Worm (Caenorhabditis elegans) whole organism, L3 larva: ENCODE data around the gene B0336.12.
A peak's percentile ranks its signal among the peaks of the same experiment; 100 is the strongest.

ENCODE experiments used
- ZK546.5 ChIP-seq: sonication (generic microtip); optimal IDR thresholded peaks from 2 replicates; lab custom pipeline; 2017; ENCODE audit warnings: missing biosample characterization, missing genetic modification characterization
- aly-2 ChIP-seq: fragments of 150-350 bp; optimal IDR thresholded peaks from 2 replicates; lab custom pipeline; 2014; ENCODE audit warnings: missing biosample characterization, missing genetic modification characterization
- ama-1 ChIP-seq: fragments of 150-350 bp; optimal IDR thresholded peaks from 2 replicates; lab custom pipeline; 2018
- ceh-28 ChIP-seq: fragments of 150-350 bp; optimal IDR thresholded peaks from 2 replicates; lab custom pipeline; 2014; ENCODE audit warnings: missing biosample characterization, missing genetic modification reagents, missing genetic modification characterization
- ceh-9 ChIP-seq: sonication (generic microtip); optimal IDR thresholded peaks from 2 replicates; lab custom pipeline; 2018; ENCODE audit warnings: missing biosample characterization, missing genetic modification characterization
- daf-12 ChIP-seq: fragments of 150-350 bp; optimal IDR thresholded peaks from 2 replicates; lab custom pipeline; 2014; ENCODE audit warnings: missing biosample characterization, missing genetic modification reagents, missing genetic modification characterization
- egl-27 ChIP-seq: sonication (generic microtip); optimal IDR thresholded peaks from 4 replicates; lab custom pipeline; 2017; ENCODE audit warnings: missing biosample characterization, missing genetic modification reagents, missing genetic modification characterization
- egl-5 ChIP-seq: fragments of 150-350 bp; optimal IDR thresholded peaks from 2 replicates; lab custom pipeline; 2017; ENCODE audit warnings: missing biosample characterization, missing genetic modification reagents, missing genetic modification characterization, inconsistent platforms
- elt-1 ChIP-seq: fragments of 150-350 bp; optimal IDR thresholded peaks from 2 replicates; lab custom pipeline; 2014; ENCODE audit warnings: missing biosample characterization, missing genetic modification characterization
- elt-2 ChIP-seq: sonication (generic microtip); optimal IDR thresholded peaks from 2 replicates; lab custom pipeline; 2016; ENCODE audit warnings: missing genetic modification reagents, mild to moderate bottlenecking, missing genetic modification characterization, missing compliant biosample characterization
- elt-3 ChIP-seq, 3 experiments: fragments of 150-350 bp in 1 of 3; sonication (generic microtip) in 2 of 3; optimal IDR thresholded peaks; 2 replicates in 2 of 3; 4 replicates in 1 of 3; lab custom pipeline; 2014 to 2017; ENCODE audit warnings: missing biosample characterization in 3 of 3, missing genetic modification characterization in 3 of 3
- eor-1 ChIP-seq, 2 experiments: fragments of 150-350 bp; optimal IDR thresholded peaks; 2 replicates each; lab custom pipeline; 2014 to 2018; ENCODE audit warnings: missing biosample characterization in 2 of 2, missing genetic modification characterization in 2 of 2
- fkh-10 ChIP-seq: sonication (generic microtip); optimal IDR thresholded peaks from 2 replicates; lab custom pipeline; 2017; ENCODE audit warnings: missing biosample characterization, missing genetic modification reagents, missing genetic modification characterization
- jun-1 ChIP-seq: fragments of 150-350 bp; optimal IDR thresholded peaks from 2 replicates; lab custom pipeline; 2014; ENCODE audit warnings: missing biosample characterization, missing genetic modification reagents, missing genetic modification characterization
- mdl-1 ChIP-seq: fragments of 150-350 bp; optimal IDR thresholded peaks from 2 replicates; lab custom pipeline; 2014; ENCODE audit warnings: missing biosample characterization, missing genetic modification characterization
- nfya-1 ChIP-seq: sonication (generic microtip); optimal IDR thresholded peaks from 2 replicates; lab custom pipeline; 2017; ENCODE audit warnings: missing genetic modification characterization, mild to moderate bottlenecking, missing compliant biosample characterization, antibody characterized with exemption, moderate library complexity; ENCODE audit not compliant: insufficient read depth
- nhr-11 ChIP-seq: fragments of 150-350 bp; optimal IDR thresholded peaks from 2 replicates; lab custom pipeline; 2014; ENCODE audit warnings: missing biosample characterization, missing genetic modification characterization
- nhr-23 ChIP-seq: fragments of 150-350 bp; optimal IDR thresholded peaks from 2 replicates; lab custom pipeline; 2014; ENCODE audit warnings: missing biosample characterization, missing genetic modification reagents, missing genetic modification characterization
- nhr-237 ChIP-seq: fragments of 150-350 bp; optimal IDR thresholded peaks from 2 replicates; lab custom pipeline; 2014; ENCODE audit warnings: missing biosample characterization, missing genetic modification characterization
- nhr-25 ChIP-seq: sonication (generic microtip); optimal IDR thresholded peaks from 2 replicates; lab custom pipeline; 2017; ENCODE audit warnings: missing biosample characterization, missing genetic modification characterization
- nhr-28 ChIP-seq: fragments of 150-350 bp; optimal IDR thresholded peaks from 2 replicates; lab custom pipeline; 2014; ENCODE audit warnings: missing biosample characterization, missing genetic modification characterization
- nhr-67 ChIP-seq: fragments of 150-350 bp; optimal IDR thresholded peaks from 2 replicates; lab custom pipeline; 2014; ENCODE audit warnings: missing biosample characterization, missing genetic modification characterization
- nhr-77 ChIP-seq: fragments of 150-350 bp; optimal IDR thresholded peaks from 2 replicates; lab custom pipeline; 2014; ENCODE audit warnings: missing biosample characterization, missing genetic modification characterization
- pqm-1 ChIP-seq: fragments of 150-350 bp; optimal IDR thresholded peaks from 2 replicates; lab custom pipeline; 2017; ENCODE audit warnings: missing biosample characterization, missing genetic modification characterization, inconsistent platforms
- sea-2 ChIP-seq: fragments of 150-350 bp; sonication (generic microtip); optimal IDR thresholded peaks from 4 replicates; lab custom pipeline; 2014; ENCODE audit warnings: missing biosample characterization, missing genetic modification reagents, missing genetic modification characterization
- skn-1 ChIP-seq: fragments of 150-350 bp; optimal IDR thresholded peaks from 2 replicates; lab custom pipeline; 2014; ENCODE audit warnings: missing biosample characterization, missing genetic modification characterization
- snpc-4 ChIP-seq: fragments of 150-350 bp; optimal IDR thresholded peaks from 2 replicates; lab custom pipeline; 2014; ENCODE audit warnings: missing biosample characterization, missing genetic modification characterization
- tbx-2 ChIP-seq: sonication (generic microtip); optimal IDR thresholded peaks from 2 replicates; lab custom pipeline; 2016; ENCODE audit warnings: mild to moderate bottlenecking, missing genetic modification characterization, missing compliant biosample characterization
- unc-39 ChIP-seq: sonication (generic microtip); optimal IDR thresholded peaks from 4 replicates; lab custom pipeline; 2017; ENCODE audit warnings: missing biosample characterization, missing genetic modification characterization
- unc-62 ChIP-seq: fragments of 150-350 bp; sonication (generic microtip); optimal IDR thresholded peaks from 4 replicates; lab custom pipeline; 2014; ENCODE audit warnings: missing biosample characterization, missing genetic modification reagents, missing genetic modification characterization
- zag-1 ChIP-seq: fragments of 150-350 bp; optimal IDR thresholded peaks from 2 replicates; lab custom pipeline; 2014; ENCODE audit warnings: missing biosample characterization, missing genetic modification characterization
- ztf-11 ChIP-seq: fragments of 150-350 bp; optimal IDR thresholded peaks from 2 replicates; lab custom pipeline; 2014; ENCODE audit warnings: missing biosample characterization, missing genetic modification characterization
- ztf-4 ChIP-seq: fragments of 150-350 bp; optimal IDR thresholded peaks from 2 replicates; lab custom pipeline; 2014; ENCODE audit warnings: missing biosample characterization, missing genetic modification characterization

The B0336.12 gene

DNA sequence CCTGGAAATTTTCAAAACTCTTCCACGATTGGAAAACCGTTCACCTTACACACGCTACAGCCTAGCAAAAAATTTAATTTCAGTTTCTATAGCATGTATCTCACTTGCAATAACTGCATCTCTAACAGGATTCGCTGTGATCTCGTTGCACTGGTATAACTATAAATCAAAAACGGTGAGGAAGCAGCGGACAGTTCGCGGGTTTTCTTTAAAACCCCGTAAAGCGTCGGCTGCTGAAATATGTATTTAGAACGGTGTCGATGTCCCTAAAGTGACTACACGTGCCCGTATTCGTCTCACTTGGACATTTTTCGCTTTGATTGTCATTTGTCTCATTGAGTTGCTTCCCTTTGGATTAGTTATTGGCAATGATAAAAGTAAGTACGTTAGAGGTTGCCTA is 24.4 kb upstream of the B0336.12 start:
- TF ChIP-seq nhr-11 (tag; lab: Kevin White, UChicago) (no peak), pqm-1 (tag; lab: Kevin White, UChicago) (no peak), eor-1 (tag; optimal IDR thresholded peaks at IDR 0.05; lab: Kevin White, UChicago) (no peak), nhr-28 (tag; lab: Kevin White, UChicago) (no peak), egl-27 (tag; lab: Kevin White, UChicago) (no peak), elt-3 (tag; optimal IDR thresholded peaks at IDR 0.05; lab: Kevin White, UChicago) (no peak), unc-39 (tag; lab: Kevin White, UChicago) (no peak), mdl-1 (no peak), nhr-77 (no peak), elt-1 (tag; lab: Kevin White, UChicago) (no peak), unc-62 (GFP tag; lab: Kevin White, UChicago) (no peak)

DNA sequence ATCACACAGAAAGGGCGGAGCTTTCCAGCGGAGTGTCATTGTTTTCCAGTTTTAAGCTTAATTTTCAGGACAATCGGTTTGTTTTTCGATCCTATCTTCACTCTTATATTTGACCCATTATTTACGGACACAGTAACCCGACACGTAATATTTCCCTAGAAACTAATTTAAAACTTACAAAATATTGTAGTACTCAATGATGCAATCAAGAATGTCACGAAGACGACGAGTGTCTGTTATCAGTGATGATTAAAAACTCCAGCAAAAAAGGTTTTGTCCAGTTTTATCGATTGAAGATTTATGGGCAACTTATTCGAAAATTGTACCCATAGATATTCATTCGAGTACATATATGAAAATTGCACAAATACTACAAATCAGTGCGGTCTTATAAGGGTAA is 23.0 kb upstream of the B0336.12 start, which contains the start of gene B0244.17:
TSS of gene B0244.17 (plus strand) at position 301 of the 400 bp plus-strand sequence.
- TF ChIP-seq elt-2 (peak; percentile 26), pqm-1 (tag; lab: Kevin White, UChicago) (no peak)

DNA sequence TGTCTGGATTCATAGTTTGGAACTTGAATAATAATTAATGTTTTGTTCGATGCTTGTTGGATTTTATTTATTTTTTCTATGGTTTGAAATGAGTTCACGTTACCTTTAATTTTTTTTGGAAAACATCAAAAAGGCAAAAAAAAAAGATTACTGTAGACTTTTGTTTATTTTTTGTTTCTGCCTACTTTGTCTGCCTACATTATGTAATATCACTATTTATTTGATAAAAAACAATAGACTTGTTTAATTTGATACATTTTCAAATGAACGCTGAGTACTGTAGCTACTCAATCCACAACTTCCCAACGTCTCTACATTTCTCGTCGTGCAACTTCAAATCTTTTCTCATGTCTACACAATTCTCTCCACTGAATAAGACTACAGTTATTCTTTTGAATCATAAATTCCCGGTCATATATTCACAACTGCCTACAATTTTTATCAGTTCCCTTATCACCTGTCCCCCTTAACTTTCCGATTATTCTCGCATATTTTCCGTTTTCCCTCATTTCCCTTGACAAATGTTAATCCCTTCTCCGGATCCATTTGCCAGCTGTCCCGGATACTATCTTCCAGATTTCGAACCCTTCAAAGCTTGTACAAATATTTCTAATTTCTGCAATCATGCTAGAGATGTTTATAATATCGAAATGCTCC is 21.2 kb upstream of the B0336.12 start, which contains the start of the genes B0244.9 and B0244.7:
TSS of gene B0244.9 (minus strand) at position 51 of the 657 bp plus-strand sequence.
TSS of gene B0244.7 (plus strand) at position 522 of the 657 bp plus-strand sequence.
- TF ChIP-seq elt-2, result peak; percentile 55
- no peak for TF ChIP-seq daf-12 (tag; lab: Kevin White, UChicago)
- TF ChIP-seq, all 47 proteins: peak for 1

DNA sequence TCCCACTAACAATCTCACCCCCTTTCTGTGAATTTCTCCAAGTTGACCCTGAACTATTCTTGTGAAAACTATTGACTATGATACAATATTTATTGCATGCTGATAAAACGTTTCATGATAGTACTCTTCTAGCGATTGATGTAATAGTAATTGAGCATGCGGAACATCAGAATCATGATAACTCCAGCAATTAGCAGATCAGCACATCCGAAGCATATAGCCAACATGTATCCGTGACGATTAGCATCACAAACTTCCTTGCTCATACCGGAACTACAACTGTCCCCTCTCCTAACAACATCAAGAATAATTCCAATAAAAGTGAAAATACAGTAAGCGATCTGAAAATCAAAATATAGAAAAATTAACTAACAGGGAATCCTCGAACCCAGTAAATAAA is 20.1 kb upstream of the B0336.12 start:
- TF ChIP-seq ama-1 (lab: Kevin White, UChicago), result no peak
- no peak for TF ChIP-seq nhr-77
- no peak for TF ChIP-seq nhr-25
- TF ChIP-seq skn-1 (tag; lab: Kevin White, UChicago), result no peak
- no peak for TF ChIP-seq nhr-23 (tag; lab: Kevin White, UChicago)
- TF ChIP-seq sea-2, result no peak
- TF ChIP-seq ztf-11 (tag; lab: Kevin White, UChicago), result no peak
- TF ChIP-seq nfya-1 (tag; lab: Kevin White, UChicago), result no peak
- TF ChIP-seq ceh-9 (tag; lab: Kevin White, UChicago), result no peak
- TF ChIP-seq zag-1 (tag; lab: Kevin White, UChicago), result no peak
- no peak for TF ChIP-seq elt-2
- no peak for TF ChIP-seq ztf-4
- TF ChIP-seq ceh-28 (tag; lab: Kevin White, UChicago), result no peak
- TF ChIP-seq tbx-2, result no peak
- TF ChIP-seq daf-12 (tag; lab: Kevin White, UChicago), result no peak
- no peak for TF ChIP-seq jun-1 (tag; lab: Kevin White, UChicago)

DNA sequence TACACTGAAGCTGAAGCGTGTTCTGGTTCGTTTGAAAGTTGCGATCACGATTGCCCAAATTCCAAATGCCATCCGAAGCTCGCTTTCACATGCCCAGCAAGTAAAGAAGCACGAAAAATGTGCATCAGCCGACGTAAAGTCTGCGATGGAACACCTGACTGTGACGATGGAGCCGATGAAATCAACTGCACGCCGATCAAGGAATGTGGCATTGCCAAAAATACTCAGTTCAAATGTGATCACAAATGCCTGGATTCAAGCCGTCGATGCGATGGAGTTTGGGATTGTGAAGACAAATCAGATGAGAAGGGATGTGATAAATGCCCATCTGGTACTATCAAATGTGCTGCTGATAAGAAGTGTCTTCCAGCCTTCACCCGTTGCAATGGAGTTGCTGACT is 19.4 kb upstream of the B0336.12 start:
- TF ChIP-seq nhr-67 (tag; lab: Kevin White, UChicago) (no peak), nhr-237 (no peak), ama-1 (lab: Kevin White, UChicago) (no peak), ZK546.5 (tag; lab: Kevin White, UChicago) (no peak), aly-2 (no peak), snpc-4 (tag; lab: Kevin White, UChicago) (no peak), fkh-10 (GFP tag; lab: Kevin White, UChicago) (no peak), ceh-28 (tag; lab: Kevin White, UChicago) (no peak), elt-3 (tag; optimal IDR thresholded peaks at IDR 0.05; lab: Kevin White, UChicago) (no peak), nfya-1 (tag; lab: Kevin White, UChicago) (no peak), egl-5 (no peak), zag-1 (tag; lab: Kevin White, UChicago) (no peak), jun-1 (tag; lab: Kevin White, UChicago) (no peak)
- TF ChIP-seq, all 47 proteins: peak for 0
